Fruit fly (Drosophila melanogaster) whole organism, prepupa: Measurements from ENCODE around the gene Sfp24Bb.

Experiments
- Blimp-1 ChIP-seq: fragments of 200-800 bp; sonication (Bioruptor generic); optimal IDR thresholded peaks from 3 replicates; lab custom pipeline; 2017; ENCODE audit warnings: missing biosample characterization, missing genetic modification characterization, mild to moderate bottlenecking, moderate library complexity, missing genetic modification reagents
- CG10631 ChIP-seq: fragments of 200-800 bp; sonication (Bioruptor generic); optimal IDR thresholded peaks from 2 replicates; lab custom pipeline; 2016; ENCODE audit warnings: missing biosample characterization, missing genetic modification characterization
- CG10669 ChIP-seq: fragments of 200-800 bp; sonication (Bioruptor generic); optimal IDR thresholded peaks from 3 replicates; lab custom pipeline; 2018; ENCODE audit warnings: missing biosample characterization, mild to moderate bottlenecking, missing genetic modification characterization, moderate library complexity
- CG11294 ChIP-seq: fragments of 200-800 bp; sonication (Bioruptor generic); IDR thresholded peaks from 2 replicates; pipeline ENCODE4 v1.3.6; 2022; ENCODE audit warnings: missing biosample characterization, missing genetic modification characterization
- CG11762 ChIP-seq: fragments of 200-800 bp; sonication (Bioruptor generic); optimal IDR thresholded peaks from 3 replicates; lab custom pipeline; 2016; ENCODE audit warnings: missing biosample characterization, missing genetic modification characterization; ENCODE audit not compliant: insufficient read depth
- CG15336 ChIP-seq: fragments of 200-800 bp; sonication (Bioruptor generic); IDR thresholded peaks from 2 replicates; pipeline ENCODE4 v1.3.6; 2022; ENCODE audit warnings: missing biosample characterization, missing genetic modification characterization
- CG1621 ChIP-seq: fragments of 200-800 bp; sonication (Bioruptor generic); optimal IDR thresholded peaks from 3 replicates; lab custom pipeline; 2018; ENCODE audit warnings: missing biosample characterization, mild to moderate bottlenecking, missing genetic modification characterization
- CG16779 ChIP-seq: fragments of 200-800 bp; sonication (Bioruptor generic); optimal IDR thresholded peaks from 3 replicates; lab custom pipeline; 2017; ENCODE audit warnings: missing biosample characterization, mild to moderate bottlenecking, missing genetic modification characterization
- CG31627 ChIP-seq: fragments of 200-800 bp; sonication (Bioruptor generic); optimal IDR thresholded peaks from 3 replicates; lab custom pipeline; 2016; ENCODE audit warnings: missing biosample characterization, missing genetic modification characterization
- CG34406 ChIP-seq: fragments of 200-800 bp; sonication (Bioruptor generic); optimal IDR thresholded peaks from 3 replicates; lab custom pipeline; 2016; ENCODE audit warnings: missing biosample characterization, missing genetic modification characterization
- CG3919 ChIP-seq: fragments of 200-800 bp; sonication (Bioruptor generic); optimal IDR thresholded peaks from 3 replicates; lab custom pipeline; 2016; ENCODE audit warnings: missing biosample characterization, missing genetic modification characterization
- CG4318 ChIP-seq: fragments of 200-800 bp; sonication (Bioruptor generic); optimal IDR thresholded peaks from 3 replicates; lab custom pipeline; 2017; ENCODE audit warnings: missing biosample characterization, mild to moderate bottlenecking, missing genetic modification characterization
- CG6163 ChIP-seq: fragments of 200-800 bp; sonication (Bioruptor generic); IDR thresholded peaks from 3 replicates; pipeline ENCODE4 v1.3.6; 2022; ENCODE audit warnings: missing biosample characterization, missing genetic modification characterization
- CG6276 ChIP-seq: fragments of 200-800 bp; sonication (Bioruptor generic); optimal IDR thresholded peaks from 2 replicates; lab custom pipeline; 2017; ENCODE audit warnings: missing biosample characterization, mild to moderate bottlenecking, missing genetic modification characterization
- CG6792 ChIP-seq: fragments of 200-800 bp; sonication (Bioruptor generic); optimal IDR thresholded peaks from 3 replicates; lab custom pipeline; 2016; ENCODE audit warnings: missing biosample characterization, missing genetic modification characterization
- CG6854 ChIP-seq: fragments of 200-800 bp; sonication (Bioruptor generic); optimal IDR thresholded peaks from 2 replicates; lab custom pipeline; 2017; ENCODE audit warnings: missing biosample characterization, mild to moderate bottlenecking, missing genetic modification characterization
- CG8119 ChIP-seq: fragments of 200-800 bp; sonication (Bioruptor generic); IDR thresholded peaks from 3 replicates; pipeline ENCODE4 v1.3.6; 2022; ENCODE audit warnings: missing biosample characterization, missing genetic modification characterization
- CG8319 ChIP-seq: fragments of 200-800 bp; sonication (Bioruptor generic); optimal IDR thresholded peaks from 3 replicates; lab custom pipeline; 2016; ENCODE audit warnings: missing biosample characterization, missing genetic modification characterization
- CG8632 ChIP-seq: fragments of 200-800 bp; sonication (Bioruptor generic); optimal IDR thresholded peaks from 3 replicates; lab custom pipeline; 2016; ENCODE audit warnings: missing biosample characterization, missing genetic modification characterization
- CG9139 ChIP-seq: fragments of 200-800 bp; sonication (Bioruptor generic); optimal IDR thresholded peaks from 3 replicates; lab custom pipeline; 2017; ENCODE audit warnings: missing biosample characterization, mild to moderate bottlenecking, missing genetic modification characterization
- Eip78C ChIP-seq: fragments of 200-800 bp; sonication (Bioruptor generic); peaks from one replicate; lab custom pipeline; 2016; ENCODE audit warnings: missing biosample characterization, missing genetic modification characterization
- Eip93F ChIP-seq: fragments of 200-800 bp; sonication (Bioruptor generic); optimal IDR thresholded peaks from 2 replicates; lab custom pipeline; 2016; ENCODE audit warnings: missing biosample characterization, mild to moderate bottlenecking, missing genetic modification characterization
- Ets96B ChIP-seq: fragments of 200-800 bp; optimal IDR thresholded peaks from 2 replicates; lab custom pipeline; 2019; ENCODE audit warnings: missing biosample characterization, mild to moderate bottlenecking, missing genetic modification characterization, moderate library complexity
- Gug ChIP-seq: fragments of 200-800 bp; sonication (Bioruptor generic); IDR thresholded peaks from 2 replicates; pipeline ENCODE4 v1.3.6; 2022; ENCODE audit warnings: missing biosample characterization, missing genetic modification characterization
- Hr38 ChIP-seq: sonication (Bioruptor generic); optimal IDR thresholded peaks from 2 replicates; lab custom pipeline; 2016; ENCODE audit warnings: missing biosample characterization, missing genetic modification characterization
- Hr39 ChIP-seq: fragments of 200-800 bp; sonication (Bioruptor generic); optimal IDR thresholded peaks from 2 replicates; lab custom pipeline; 2016; ENCODE audit warnings: missing biosample characterization, missing genetic modification characterization
- Hr4 ChIP-seq: fragments of 200-800 bp; sonication (Bioruptor generic); optimal IDR thresholded peaks from 3 replicates; lab custom pipeline; 2016; ENCODE audit warnings: missing biosample characterization, missing genetic modification characterization
- Lpt ChIP-seq: fragments of 200-800 bp; sonication (Bioruptor generic); optimal IDR thresholded peaks from 3 replicates; lab custom pipeline; 2016; ENCODE audit warnings: missing biosample characterization, missing genetic modification characterization
- Smox ChIP-seq: fragments of 200-800 bp; sonication (Bioruptor generic); optimal IDR thresholded peaks from 3 replicates; lab custom pipeline; 2016; ENCODE audit warnings: missing biosample characterization, missing genetic modification characterization
- Sox102F ChIP-seq: fragments of 200-800 bp; sonication (Bioruptor generic); optimal IDR thresholded peaks from 2 replicates; lab custom pipeline; 2016; ENCODE audit warnings: missing biosample characterization, mild to moderate bottlenecking, missing genetic modification characterization
- Sox14 ChIP-seq: fragments of 200-800 bp; sonication (Bioruptor generic); optimal IDR thresholded peaks from 3 replicates; lab custom pipeline; 2016; ENCODE audit warnings: missing biosample characterization, missing genetic modification characterization
- dac ChIP-seq: fragments of 200-800 bp; sonication (Bioruptor generic); optimal IDR thresholded peaks from 2 replicates; lab custom pipeline; 2017; ENCODE audit warnings: missing biosample characterization, mild to moderate bottlenecking, missing genetic modification characterization
- dsx ChIP-seq: fragments of 200-800 bp; optimal IDR thresholded peaks from 3 replicates; lab custom pipeline; 2019; ENCODE audit warnings: missing biosample characterization, mild to moderate bottlenecking, missing genetic modification characterization, moderate library complexity; ENCODE audit not compliant: poor library complexity, severe bottlenecking
- eg ChIP-seq: fragments of 200-800 bp; sonication (Bioruptor generic); IDR thresholded peaks from 3 replicates; pipeline ENCODE4 v1.3.6; 2022; ENCODE audit warnings: missing biosample characterization, missing genetic modification characterization
- esn ChIP-seq: fragments of 200-800 bp; sonication (Bioruptor generic); optimal IDR thresholded peaks from 2 replicates; lab custom pipeline; 2016; ENCODE audit warnings: missing biosample characterization, mild to moderate bottlenecking, missing genetic modification characterization, moderate library complexity
- fd85E ChIP-seq: fragments of 200-800 bp; sonication (Bioruptor generic); optimal IDR thresholded peaks from 3 replicates; lab custom pipeline; 2016; ENCODE audit warnings: missing biosample characterization, missing genetic modification characterization
- fkh ChIP-seq: fragments of 200-800 bp; sonication (Bioruptor generic); optimal IDR thresholded peaks from 3 replicates; lab custom pipeline; 2017; ENCODE audit warnings: missing biosample characterization, mild to moderate bottlenecking, missing genetic modification characterization, moderate library complexity
- net ChIP-seq: fragments of 200-800 bp; sonication (Bioruptor generic); optimal IDR thresholded peaks from 3 replicates; lab custom pipeline; 2016; ENCODE audit warnings: missing biosample characterization, missing genetic modification characterization
- pdm3 ChIP-seq: fragments of 200-800 bp; sonication (Bioruptor generic); optimal IDR thresholded peaks from 3 replicates; lab custom pipeline; 2016; ENCODE audit warnings: missing biosample characterization, missing genetic modification characterization
- ss ChIP-seq, 2 experiments: fragments of 200-800 bp; sonication (Bioruptor generic); optimal IDR thresholded peaks; 2 replicates in 1 of 2; 3 replicates in 1 of 2; lab custom pipeline; 2017 to 2018; ENCODE audit warnings: mild to moderate bottlenecking in 2 of 2, missing biosample characterization in 2 of 2, missing genetic modification characterization in 2 of 2, moderate library complexity in 1 of 2
- svp ChIP-seq: fragments of 200-800 bp; sonication (Bioruptor generic); peaks from one replicate; lab custom pipeline; 2016; ENCODE audit warnings: missing biosample characterization, missing genetic modification characterization
- vri ChIP-seq: fragments of 200-800 bp; sonication (Bioruptor generic); optimal IDR thresholded peaks from 3 replicates; lab custom pipeline; 2016; ENCODE audit warnings: missing biosample characterization, mild to moderate bottlenecking, missing genetic modification characterization

The Sfp24Bb gene

DNA sequence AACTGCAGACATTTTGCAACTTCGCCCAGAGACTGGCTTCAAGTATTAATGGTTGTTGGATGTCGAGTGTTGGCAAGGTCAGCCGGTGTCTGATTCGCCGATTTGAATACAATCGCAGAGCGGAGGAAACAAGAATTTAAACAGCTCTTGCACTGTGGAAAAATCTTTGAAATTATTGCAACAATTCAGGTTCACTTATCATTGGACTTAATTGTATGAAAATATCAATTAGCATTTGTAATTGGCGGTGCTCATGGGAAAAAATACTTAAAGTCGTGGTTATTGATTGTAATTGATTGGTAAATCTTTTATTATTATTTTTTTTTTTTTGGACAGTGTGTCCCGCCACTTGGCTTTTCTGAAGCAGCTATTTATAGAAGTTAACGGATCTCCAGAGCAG, 40.1 kb downstream of the Sfp24Bb start (continued):
- TF ChIP-seq fkh (GFP tag; lab: Kevin White, UChicago), result no peak
- peak; percentile 74 for TF ChIP-seq CG11762 (GFP tag; lab: Kevin White, UChicago)
- peak; percentile 86 for TF ChIP-seq CG8632 (GFP tag; lab: Kevin White, UChicago)
- TF ChIP-seq CG11294 (GFP tag; lab: Robert Waterston, UW), result peak; percentile 25; the same call in 1 of the 2 replicates
- peak; percentile 63 for TF ChIP-seq CG15336 (GFP tag; lab: Robert Waterston, UW)
- no peak for TF ChIP-seq CG6854 (GFP tag; lab: Kevin White, UChicago)
- TF ChIP-seq CG16779, result peak; percentile 58
- TF ChIP-seq CG8119, result peak; percentile 23; the same call in 1 of the 3 replicates
- TF ChIP-seq Hr39, result peak; percentile 77
- TF ChIP-seq Sox102F, result peak; percentile 77
- TF ChIP-seq esn (GFP tag; lab: Kevin White, UChicago), result peak; percentile 79
- no peak for TF ChIP-seq Blimp-1
- TF ChIP-seq CG34406 (GFP tag; lab: Kevin White, UChicago), result peak; percentile 84
- TF ChIP-seq CG6163 (GFP tag; lab: Robert Waterston, UW), result peak; percentile 87
- TF ChIP-seq CG1621 (tag; lab: Kevin White, UChicago), result peak; percentile 82
- TF ChIP-seq Eip93F (GFP tag; lab: Kevin White, UChicago), result no peak
- peak; percentile 71 for TF ChIP-seq Smox (GFP tag; lab: Kevin White, UChicago)
- TF ChIP-seq vri (GFP tag; lab: Kevin White, UChicago), result no peak
- peak; percentile 95 for TF ChIP-seq svp (GFP tag; lab: Kevin White, UChicago)
- TF ChIP-seq CG8319 (GFP tag; lab: Kevin White, UChicago), result peak; percentile 76
- TF ChIP-seq Sox14 (GFP tag; lab: Kevin White, UChicago), result peak; percentile 56
- no peak for TF ChIP-seq Lpt
- no peak for TF ChIP-seq CG6276 (GFP tag; lab: Kevin White, UChicago)
- no peak for TF ChIP-seq Hr38 (GFP tag; lab: Kevin White, UChicago)
- peak; percentile 80 for TF ChIP-seq dsx (GFP tag; lab: Kevin White, UChicago)
- TF ChIP-seq CG9139, result peak; percentile 83
- peak; percentile 72 for TF ChIP-seq CG31627 (GFP tag; lab: Kevin White, UChicago)
- TF ChIP-seq dac, result no peak
- peak; percentile 87 for TF ChIP-seq CG3919 (GFP tag; lab: Kevin White, UChicago)
- no peak for TF ChIP-seq CG4318 (GFP tag; lab: Kevin White, UChicago)
- no peak for TF ChIP-seq fd85E (GFP tag; lab: Kevin White, UChicago)
- TF ChIP-seq Gug, result no peak
- peak; percentile 26 for TF ChIP-seq Hr4 (GFP tag; lab: Kevin White, UChicago)
- peak; percentile 78 for TF ChIP-seq CG10631
- TF ChIP-seq CG6792 (GFP tag; lab: Kevin White, UChicago), result peak; percentile 87
- TF ChIP-seq net, result peak; percentile 84
- TF ChIP-seq CG10669, result peak; percentile 83
- peak; percentile 85 for TF ChIP-seq pdm3 (GFP tag; lab: Kevin White, UChicago)
- peak in 1 of 2 experiments; percentile 90 for TF ChIP-seq ss (GFP tag; optimal IDR thresholded peaks at IDR 0.05; lab: Kevin White, UChicago)
- TF ChIP-seq, all 60 proteins: peak for 48

DNA sequence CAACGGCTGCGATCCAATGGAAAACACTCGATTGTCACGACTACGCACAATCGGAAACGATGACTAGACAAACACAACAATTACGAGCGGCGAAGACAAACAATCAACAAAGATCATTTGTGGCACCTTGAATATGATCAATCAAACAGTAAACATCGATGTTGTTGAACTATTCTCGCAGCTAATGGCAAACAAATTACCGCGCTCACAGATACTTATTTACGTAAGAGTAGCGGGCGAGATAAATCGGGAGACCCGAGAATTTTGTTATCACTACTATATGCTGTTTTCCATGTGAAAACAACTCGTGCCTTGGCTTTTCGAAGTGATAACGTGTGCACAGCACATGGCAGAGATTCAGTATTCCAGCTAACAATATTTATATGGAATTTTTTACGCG, 40.8 kb downstream of the Sfp24Bb start:
- TF ChIP-seq vri (GFP tag; lab: Kevin White, UChicago) (peak; percentile 27), CG34406 (GFP tag; lab: Kevin White, UChicago) (no peak), eg (GFP tag; lab: Robert Waterston, UW) (peak; percentile 29; the same call in 1 of the 3 replicates), fkh (GFP tag; lab: Kevin White, UChicago) (peak; percentile 93), Eip78C (GFP tag; lab: Kevin White, UChicago) (peak; percentile 25), Ets96B (tag; lab: Kevin White, UChicago) (no peak)
